Worm (Caenorhabditis elegans): ENCODE data around the gene gbb-1.

DNA sequence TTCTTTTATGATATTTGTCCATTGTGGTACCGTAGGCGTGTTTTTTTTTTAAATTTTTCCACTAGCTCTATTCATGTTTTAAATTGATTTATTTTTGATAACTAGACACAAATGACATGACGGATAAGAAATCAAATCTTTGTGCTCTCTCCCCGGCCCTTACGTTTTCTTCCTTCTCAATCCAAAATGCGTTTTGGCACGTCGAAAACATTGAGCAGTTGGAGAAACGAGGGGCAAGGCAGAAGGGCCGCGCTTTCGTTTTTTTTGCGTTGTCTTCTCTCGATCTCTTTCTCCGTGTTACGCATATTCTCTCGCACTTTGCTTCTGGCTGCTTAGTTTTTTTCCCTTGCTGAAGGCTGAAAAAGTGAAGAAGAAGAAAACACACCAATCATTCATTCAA, 18.6 kb upstream of the gbb-1 start:
- TF ChIP-seq nhr-90 (tag; optimal IDR thresholded peaks at IDR 0.05), result no peak
- no peak for TF ChIP-seq pha-4 (tag; optimal IDR thresholded peaks at IDR 0.05)
- TF ChIP-seq chd-7 (tag; optimal IDR thresholded peaks at IDR 0.05), result no peak
- TF ChIP-seq ets-4 (GFP tag; optimal IDR thresholded peaks at IDR 0.05), result no peak
- no peak for TF ChIP-seq Y79H2A.3 (GFP tag; conservative IDR thresholded peaks at IDR 0.05)
- no peak for TF ChIP-seq athp-1 (tag; optimal IDR thresholded peaks at IDR 0.05)
- no peak for TF ChIP-seq ztf-18 (tag; optimal IDR thresholded peaks at IDR 0.05)
- TF ChIP-seq hrde-1 (tag; optimal IDR thresholded peaks at IDR 0.05; ENCODE audit: borderline replicate concordance), result no peak
- no peak for TF ChIP-seq ama-1 (optimal IDR thresholded peaks at IDR 0.05)
- TF ChIP-seq ama-1 (GFP tag; optimal IDR thresholded peaks at IDR 0.05), result no peak
- no peak for TF ChIP-seq him-1 (tag; optimal IDR thresholded peaks at IDR 0.05)
- TF ChIP-seq egl-18 (GFP tag; IDR thresholded peaks at IDR 0.05), result no peak
- no peak for TF ChIP-seq lin-35 (GFP tag; optimal IDR thresholded peaks at IDR 0.05)
